Fruit fly (Drosophila melanogaster) whole organism, pupa: ENCODE results near the gene mRpL48.

Experiments used
- CG10348 ChIP-seq: fragments of 200-800 bp; sonication (Bioruptor generic); IDR thresholded peaks from 2 replicates; pipeline ENCODE4 v1.3.6; 2022; ENCODE audit warnings: missing biosample characterization, missing genetic modification characterization
- CG12605 ChIP-seq: fragments of 200-800 bp; sonication (Bioruptor generic); IDR thresholded peaks from 2 replicates; pipeline ENCODE4 v1.3.6; 2022; ENCODE audit warnings: missing biosample characterization, missing genetic modification characterization
- CG13204 ChIP-seq: fragments of 200-800 bp; sonication (Bioruptor generic); optimal IDR thresholded peaks from 2 replicates; lab custom pipeline; 2018; ENCODE audit warnings: missing biosample characterization, mild to moderate bottlenecking, missing genetic modification characterization, moderate library complexity
- CG14655 ChIP-seq: fragments of 200-800 bp; sonication (Bioruptor generic); optimal IDR thresholded peaks from 3 replicates; lab custom pipeline; 2017; ENCODE audit warnings: mild to moderate bottlenecking, missing biosample characterization, missing genetic modification reagents, missing genetic modification characterization
- CG15710 ChIP-seq: fragments of 200-800 bp; sonication (Bioruptor generic); optimal IDR thresholded peaks from 2 replicates; lab custom pipeline; 2018; ENCODE audit warnings: missing biosample characterization, mild to moderate bottlenecking, missing genetic modification characterization, moderate library complexity
- CG17806 ChIP-seq: fragments of 200-800 bp; sonication (Bioruptor generic); optimal IDR thresholded peaks from 2 replicates; lab custom pipeline; 2018; ENCODE audit warnings: missing biosample characterization, mild to moderate bottlenecking, missing genetic modification characterization, moderate library complexity
- CG32121 ChIP-seq: fragments of 200-800 bp; sonication (Bioruptor generic); IDR thresholded peaks from 2 replicates; pipeline ENCODE4 v1.3.6; 2022; ENCODE audit warnings: missing biosample characterization, missing genetic modification characterization
- CG34367 ChIP-seq: fragments of 200-800 bp; sonication (Bioruptor generic); optimal IDR thresholded peaks from 2 replicates; lab custom pipeline; 2018; ENCODE audit warnings: missing biosample characterization, mild to moderate bottlenecking, missing genetic modification characterization
- CG4496 ChIP-seq: fragments of 200-800 bp; sonication (Bioruptor generic); IDR thresholded peaks from 3 replicates; pipeline ENCODE4 v1.3.6; 2022; ENCODE audit warnings: missing biosample characterization, missing genetic modification characterization
- CG8159 ChIP-seq: fragments of 200-800 bp; sonication (Bioruptor generic); optimal IDR thresholded peaks from 3 replicates; lab custom pipeline; 2018; ENCODE audit warnings: missing biosample characterization, mild to moderate bottlenecking, missing genetic modification characterization, moderate library complexity
- CG8301 ChIP-seq: fragments of 200-800 bp; sonication (Bioruptor generic); optimal IDR thresholded peaks from 2 replicates; lab custom pipeline; 2018; ENCODE audit warnings: missing biosample characterization, mild to moderate bottlenecking, missing genetic modification characterization
- CG9948 ChIP-seq: fragments of 200-800 bp; sonication (Bioruptor generic); optimal IDR thresholded peaks from 2 replicates; lab custom pipeline; 2018; ENCODE audit warnings: missing biosample characterization, mild to moderate bottlenecking, missing genetic modification characterization, moderate library complexity
- D1 ChIP-seq: fragments of 200-800 bp; sonication (Bioruptor generic); optimal IDR thresholded peaks from 2 replicates; lab custom pipeline; 2018; ENCODE audit warnings: missing biosample characterization, mild to moderate bottlenecking, missing genetic modification characterization, moderate library complexity
- EcR ChIP-seq: fragments of 200-800 bp; sonication (Bioruptor generic); optimal IDR thresholded peaks from 3 replicates; lab custom pipeline; 2019; ENCODE audit warnings: missing biosample characterization, missing genetic modification characterization, mild to moderate bottlenecking, moderate library complexity, missing genetic modification reagents
- Ets98B ChIP-seq: fragments of 200-800 bp; sonication (Bioruptor generic); IDR thresholded peaks from 2 replicates; pipeline ENCODE4 v1.3.6; 2022; ENCODE audit warnings: missing biosample characterization, missing genetic modification characterization
- Pif1A ChIP-seq: fragments of 200-800 bp; sonication (Bioruptor generic); optimal IDR thresholded peaks from 3 replicates; lab custom pipeline; 2016; ENCODE audit warnings: missing biosample characterization, missing genetic modification characterization
- Pif1B ChIP-seq: fragments of 200-800 bp; sonication (Bioruptor generic); optimal IDR thresholded peaks from 3 replicates; lab custom pipeline; 2016; ENCODE audit warnings: missing biosample characterization, missing genetic modification characterization
- Snoo ChIP-seq: fragments of 200-800 bp; sonication (Bioruptor generic); optimal IDR thresholded peaks from 3 replicates; lab custom pipeline; 2017; ENCODE audit warnings: missing biosample characterization, mild to moderate bottlenecking, missing genetic modification characterization, inconsistent platforms
- fd96Ca ChIP-seq: fragments of 200-800 bp; sonication (Bioruptor generic); IDR thresholded peaks from 3 replicates; pipeline ENCODE4 v1.3.6; 2022; ENCODE audit warnings: missing biosample characterization, missing genetic modification characterization
- gl ChIP-seq: fragments of 200-800 bp; sonication (Bioruptor generic); optimal IDR thresholded peaks from 2 replicates; lab custom pipeline; 2018; ENCODE audit warnings: missing biosample characterization, mild to moderate bottlenecking, missing genetic modification characterization
- rn ChIP-seq: fragments of 200-800 bp; sonication (Bioruptor generic); IDR thresholded peaks from 2 replicates; pipeline ENCODE4 v1.3.6; 2022; ENCODE audit warnings: missing biosample characterization, missing genetic modification characterization

The mRpL48 gene

DNA sequence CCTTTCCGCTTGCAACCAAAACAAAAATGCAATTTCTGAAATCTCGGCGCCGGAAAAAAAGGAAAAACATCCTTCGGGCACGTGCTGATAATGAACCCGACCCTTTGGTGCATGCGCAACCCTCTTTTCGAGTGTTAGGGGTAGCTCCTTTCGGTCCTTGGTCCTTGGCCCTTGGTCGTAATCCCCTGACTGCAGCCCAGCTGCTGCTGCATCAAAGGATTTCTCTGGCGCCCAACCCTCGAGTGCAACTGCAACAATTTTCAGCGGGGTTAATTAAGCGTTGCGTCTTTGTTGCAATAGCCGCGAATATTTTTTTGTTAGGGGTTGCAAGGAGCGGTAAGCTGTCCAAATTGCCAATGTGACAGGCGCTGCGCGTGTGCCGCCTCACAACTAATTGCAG lies 39.8 kb upstream of the mRpL48 start:
- TF ChIP-seq D1 (tag; lab: Kevin White, UChicago) (no peak), CG15710 (tag; lab: Kevin White, UChicago) (no peak), Pif1A (GFP tag; lab: Kevin White, UChicago) (no peak), Snoo (no peak), EcR (GFP tag; lab: Kevin White, UChicago) (no peak), rn (GFP tag; lab: Robert Waterston, UW) (no peak), fd96Ca (no peak), CG12605 (GFP tag; lab: Robert Waterston, UW) (no peak), CG17806 (no peak), gl (tag; lab: Kevin White, UChicago) (no peak), CG10348 (GFP tag; lab: Robert Waterston, UW) (no peak), CG14655 (no peak)

DNA sequence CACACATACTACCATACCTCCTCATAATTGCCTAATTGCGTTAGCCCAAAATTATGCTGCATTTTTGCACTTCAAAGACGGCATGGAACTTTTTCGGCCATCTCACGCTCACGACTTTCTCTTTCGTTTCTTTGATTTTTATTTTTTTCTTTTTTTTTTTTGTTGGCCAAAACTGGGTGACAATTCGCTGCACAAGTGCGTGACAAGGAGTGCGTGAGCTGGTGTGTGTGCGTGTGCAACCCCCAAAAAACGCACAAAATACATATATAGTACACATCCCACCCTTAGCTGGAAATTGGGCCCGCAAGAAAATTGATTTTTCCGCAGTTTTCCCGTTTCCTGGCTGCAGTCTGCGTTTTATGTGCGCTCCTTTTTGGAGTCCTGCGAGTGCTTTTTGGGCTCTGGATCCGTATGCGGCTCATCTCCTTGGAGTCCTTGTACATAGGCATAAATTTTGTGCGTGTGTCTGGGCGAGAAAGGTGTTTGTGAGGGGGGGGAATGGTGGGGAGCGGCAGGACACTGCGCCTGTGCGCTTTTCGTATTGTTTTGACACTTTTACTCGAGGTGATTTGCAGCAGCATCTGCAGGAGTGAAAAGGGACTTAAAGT lies 38.0 kb upstream of the mRpL48 start:
- TF ChIP-seq CG14655 (no peak), CG13204 (GFP tag; lab: Kevin White, UChicago) (no peak), CG8159 (tag; lab: Kevin White, UChicago) (no peak), Ets98B (GFP tag; lab: Robert Waterston, UW) (no peak), CG8301 (tag; lab: Kevin White, UChicago) (no peak), Snoo (no peak), CG15710 (tag; lab: Kevin White, UChicago) (no peak)

DNA sequence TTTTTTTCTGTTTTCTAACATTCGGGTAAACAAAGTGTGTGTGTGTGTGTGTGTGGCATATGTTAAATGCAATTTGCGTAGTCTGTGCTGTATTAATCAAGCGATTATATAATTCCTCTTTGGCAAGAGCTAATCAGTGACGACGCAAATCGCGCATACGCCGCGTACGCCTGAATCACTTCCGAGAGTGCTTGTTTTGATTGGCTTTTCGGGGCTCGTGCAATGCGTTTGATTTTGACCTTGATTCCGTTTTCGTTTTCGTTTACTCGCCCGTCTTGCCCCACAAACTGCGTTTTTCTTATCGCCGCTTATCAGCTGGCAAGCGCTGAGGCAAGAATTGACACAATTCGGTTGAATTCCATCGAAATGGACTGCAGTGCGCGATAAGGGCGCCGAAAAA lies 17.4 kb upstream of the mRpL48 start:
- TF ChIP-seq CG8301 (tag; lab: Kevin White, UChicago) (no peak), Snoo (no peak), CG8159 (tag; lab: Kevin White, UChicago) (no peak), gl (tag; lab: Kevin White, UChicago) (no peak), CG4496 (no peak), CG14655 (no peak), Pif1A (GFP tag; lab: Kevin White, UChicago) (no peak), CG13204 (GFP tag; lab: Kevin White, UChicago) (no peak), D1 (tag; lab: Kevin White, UChicago) (no peak), CG9948 (no peak), Ets98B (GFP tag; lab: Robert Waterston, UW) (no peak), CG10348 (GFP tag; lab: Robert Waterston, UW) (no peak), CG12605 (GFP tag; lab: Robert Waterston, UW) (no peak), CG17806 (no peak), fd96Ca (no peak), CG34367 (tag; lab: Kevin White, UChicago) (no peak), EcR (GFP tag; lab: Kevin White, UChicago) (no peak), rn (GFP tag; lab: Robert Waterston, UW) (no peak), CG15710 (tag; lab: Kevin White, UChicago) (no peak)

DNA sequence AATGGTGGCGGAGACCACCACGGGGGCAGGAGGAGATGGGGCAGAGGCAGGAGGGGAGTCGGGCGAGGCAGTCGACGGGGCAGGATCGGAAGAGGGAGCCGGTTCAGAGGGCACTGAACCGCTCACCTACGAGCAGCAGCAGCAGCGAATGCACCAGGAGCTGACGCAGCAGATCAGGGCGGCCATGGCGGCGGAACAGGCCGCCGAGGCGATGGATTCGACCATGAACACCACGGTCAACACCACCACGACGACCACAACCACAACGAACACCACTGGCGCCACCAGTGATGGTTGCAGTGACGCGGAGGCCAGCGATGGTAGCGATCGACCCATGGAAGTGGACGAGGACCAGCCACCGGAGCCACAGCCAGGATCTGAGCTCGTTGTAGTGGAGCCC lies 14.0 kb upstream of the mRpL48 start:
- TF ChIP-seq CG8301 (tag; lab: Kevin White, UChicago) (no peak), Pif1B (no peak), gl (tag; lab: Kevin White, UChicago) (no peak), CG10348 (GFP tag; lab: Robert Waterston, UW) (no peak), fd96Ca (no peak), CG34367 (tag; lab: Kevin White, UChicago) (no peak), CG8159 (tag; lab: Kevin White, UChicago) (no peak), EcR (GFP tag; lab: Kevin White, UChicago) (no peak), Snoo (no peak), CG4496 (no peak), D1 (tag; lab: Kevin White, UChicago) (no peak), Pif1A (GFP tag; lab: Kevin White, UChicago) (no peak), Ets98B (GFP tag; lab: Robert Waterston, UW) (no peak), CG17806 (no peak)
- TF ChIP-seq, all 21 proteins: peak for 0

DNA sequence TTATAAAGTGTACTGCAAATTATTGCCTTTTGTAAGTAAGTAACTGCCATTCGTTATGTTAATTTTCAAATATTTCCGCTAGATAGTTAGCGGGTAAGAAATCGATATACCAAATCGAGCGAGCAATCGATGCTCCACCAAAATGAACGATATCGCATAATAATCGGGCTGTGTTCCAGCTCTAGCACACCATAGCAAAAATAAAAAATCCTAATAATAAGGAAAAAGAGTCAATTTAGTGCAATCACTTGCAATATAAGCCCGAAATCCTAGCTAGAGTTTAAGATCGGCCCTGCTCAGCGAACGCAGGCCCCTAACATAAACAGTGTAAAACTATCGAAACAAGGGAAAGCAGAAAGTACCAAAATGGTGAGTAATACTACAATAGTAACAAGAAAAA lies 5.5 kb upstream of the mRpL48 start, which contains the start of gene cpb:
cpb (plus strand) TSS at position 157 of the 400 bp plus-strand sequence.
- TF ChIP-seq CG10348 (GFP tag; lab: Robert Waterston, UW): no peak
- TF ChIP-seq CG13204 (GFP tag; lab: Kevin White, UChicago): no peak
- TF ChIP-seq CG17806: no peak
- no peak for TF ChIP-seq D1 (tag; lab: Kevin White, UChicago)
- TF ChIP-seq, all 21 proteins: peak for 0

DNA sequence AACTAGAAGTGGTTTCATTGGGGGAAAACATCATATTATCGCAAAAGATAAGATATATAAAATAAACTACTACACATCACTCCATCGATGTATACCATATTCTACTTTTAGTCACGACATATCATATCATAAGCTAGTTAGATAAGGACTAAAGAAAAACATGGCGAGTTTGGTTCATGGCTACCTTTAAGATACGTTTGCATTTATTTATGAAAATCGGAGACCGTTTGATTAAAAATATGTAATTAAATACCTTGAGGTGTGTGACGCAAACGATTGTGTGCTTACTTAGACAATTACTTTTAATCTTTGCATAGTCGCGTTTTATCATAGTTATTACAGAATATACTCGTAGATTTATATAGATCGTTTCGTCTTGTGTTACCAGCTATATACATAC lies 3.3 kb upstream of the mRpL48 start:
- TF ChIP-seq CG9948: no peak
- TF ChIP-seq Ets98B (GFP tag; lab: Robert Waterston, UW): no peak
- no peak for TF ChIP-seq Pif1A (GFP tag; lab: Kevin White, UChicago)
- TF ChIP-seq CG32121: no peak
- TF ChIP-seq fd96Ca: no peak
- no peak for TF ChIP-seq EcR (GFP tag; lab: Kevin White, UChicago)
- no peak for TF ChIP-seq CG13204 (GFP tag; lab: Kevin White, UChicago)
- TF ChIP-seq gl (tag; lab: Kevin White, UChicago): no peak
- no peak for TF ChIP-seq CG14655

DNA sequence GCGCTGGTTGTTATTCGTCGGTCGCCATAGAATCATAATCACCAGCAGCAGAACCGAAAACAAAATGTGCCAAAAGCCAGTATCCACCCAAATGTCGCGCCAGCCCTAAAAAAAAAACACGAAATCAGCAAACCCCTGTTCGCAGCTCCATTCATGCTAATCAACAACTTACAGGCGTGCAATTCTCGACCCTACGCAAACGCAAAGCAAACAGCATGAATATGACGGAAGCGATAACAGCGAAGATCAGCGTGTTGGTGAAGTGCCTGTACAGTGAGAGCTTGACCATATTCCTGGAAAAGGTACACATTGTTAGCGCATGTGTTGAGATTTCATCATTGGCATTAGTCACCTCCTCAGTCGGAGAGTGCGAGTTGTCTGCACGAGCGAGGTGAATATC lies 2.2 kb upstream of the mRpL48 start:
- no peak for TF ChIP-seq CG8301 (tag; lab: Kevin White, UChicago)
- no peak for TF ChIP-seq CG17806
- TF ChIP-seq CG15710 (tag; lab: Kevin White, UChicago): no peak
- TF ChIP-seq CG13204 (GFP tag; lab: Kevin White, UChicago): no peak
- no peak for TF ChIP-seq CG34367 (tag; lab: Kevin White, UChicago)
- no peak for TF ChIP-seq CG32121
- TF ChIP-seq EcR (GFP tag; lab: Kevin White, UChicago): no peak
- TF ChIP-seq Ets98B (GFP tag; lab: Robert Waterston, UW): no peak
- no peak for TF ChIP-seq gl (tag; lab: Kevin White, UChicago)
- TF ChIP-seq CG14655: no peak
- no peak for TF ChIP-seq fd96Ca
- no peak for TF ChIP-seq CG9948
- no peak for TF ChIP-seq CG8159 (tag; lab: Kevin White, UChicago)
- TF ChIP-seq D1 (tag; lab: Kevin White, UChicago): no peak
- TF ChIP-seq Pif1A (GFP tag; lab: Kevin White, UChicago): no peak
- TF ChIP-seq rn (GFP tag; lab: Robert Waterston, UW): no peak
- TF ChIP-seq CG4496: no peak
